Worm (Caenorhabditis elegans): ENCODE measurements around the gene F55A11.8.

DNA sequence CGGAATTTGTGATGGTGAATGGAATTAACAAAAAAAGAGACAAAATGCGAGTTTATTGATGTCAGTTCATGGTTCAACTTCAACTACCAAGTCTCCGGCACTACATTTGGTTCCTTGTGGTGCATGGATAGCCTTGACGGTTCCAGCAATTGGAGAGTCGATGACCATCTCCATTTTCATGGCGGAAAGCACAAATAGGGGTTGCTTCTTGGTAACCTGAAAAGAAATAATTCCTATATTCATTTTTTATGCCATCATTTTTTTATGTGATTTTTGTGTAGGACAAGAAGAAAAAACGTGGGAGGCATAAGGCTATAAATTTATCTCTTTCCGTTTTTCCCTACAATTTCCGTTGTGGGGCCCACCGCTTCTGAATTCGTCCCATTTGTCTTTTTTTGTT is 30.1 kb downstream of the F55A11.8 start:
- TF ChIP-seq F13C5.2 (tag; optimal IDR thresholded peaks at IDR 0.05), result no peak
- no peak for TF ChIP-seq ama-1 (optimal IDR thresholded peaks at IDR 0.05)
- TF ChIP-seq hmbx-1 (tag; optimal IDR thresholded peaks at IDR 0.05), result no peak
- no peak for TF ChIP-seq B0310.2 (tag; optimal IDR thresholded peaks at IDR 0.05)
- no peak for TF ChIP-seq tbx-37 (GFP tag; conservative IDR thresholded peaks at IDR 0.05)
- TF ChIP-seq ets-7 (tag; optimal IDR thresholded peaks at IDR 0.05), result no peak
- no peak for TF ChIP-seq tra-4 (tag; optimal IDR thresholded peaks at IDR 0.05)
- no peak for TF ChIP-seq ceh-36 (tag; optimal IDR thresholded peaks at IDR 0.05)
- TF ChIP-seq pes-1 (GFP tag; IDR thresholded peaks at IDR 0.05), result no peak
- TF ChIP-seq hmg-4 (GFP tag; optimal IDR thresholded peaks at IDR 0.05), result no peak
- no peak for TF ChIP-seq ceh-13 (GFP tag; optimal IDR thresholded peaks at IDR 0.05)
- no peak for TF ChIP-seq aly-1 (tag; optimal IDR thresholded peaks at IDR 0.05)
- no peak for TF ChIP-seq sea-1 (GFP tag; conservative IDR thresholded peaks at IDR 0.05)
- TF ChIP-seq flt-1 (GFP tag; IDR thresholded peaks at IDR 0.05), result no peak

Measured in whole organism, early embryonic.